Worm (Caenorhabditis elegans) whole organism, young adult: ENCODE measurements around the gene Y53G8AR.8.

Experiments used
- B0035.1 ChIP-seq: sonication (generic microtip); optimal IDR thresholded peaks from 2 replicates; lab custom pipeline; 2016; ENCODE audit warnings: missing genetic modification characterization, mild to moderate bottlenecking, missing compliant biosample characterization, missing genotype, missing genetic modification reagents
- C17E4.6 ChIP-seq: fragments of 200-800 bp; sonication (Bioruptor generic); IDR thresholded peaks from 2 replicates; pipeline ENCODE4 v1.3.6; 2022; ENCODE audit warnings: missing genetic modification reagents, missing genetic modification characterization, missing compliant biosample characterization
- F52B5.7 ChIP-seq: sonication (generic microtip); optimal IDR thresholded peaks from 2 replicates; lab custom pipeline; 2016; ENCODE audit warnings: mild to moderate bottlenecking, missing genetic modification characterization, missing compliant biosample characterization
- T07F8.4 ChIP-seq: sonication (generic microtip); optimal IDR thresholded peaks from 2 replicates; lab custom pipeline; 2016; ENCODE audit warnings: mild to moderate bottlenecking, missing genetic modification characterization, moderate library complexity, missing compliant biosample characterization
- bed-1 ChIP-seq: fragments of 200-800 bp; sonication (Bioruptor generic); IDR thresholded peaks from 2 replicates; pipeline ENCODE4 v1.3.6; 2022; ENCODE audit warnings: missing genetic modification reagents, missing genetic modification characterization, missing compliant biosample characterization
- ceh-79 ChIP-seq: sonication (generic microtip); optimal IDR thresholded peaks from 2 replicates; lab custom pipeline; 2017; ENCODE audit warnings: mild to moderate bottlenecking, missing genetic modification characterization, missing compliant biosample characterization
- ets-4 ChIP-seq: fragments of 200-800 bp; sonication (Bioruptor generic); optimal IDR thresholded peaks from 2 replicates; lab custom pipeline; 2018; ENCODE audit warnings: mild to moderate bottlenecking, missing genetic modification characterization, missing compliant biosample characterization
- hsf-1 ChIP-seq: fragments of 200-800 bp; sonication (Bioruptor generic); IDR thresholded peaks from 2 replicates; pipeline ENCODE4 v1.3.6; 2022; ENCODE audit warnings: missing genetic modification reagents, missing genetic modification characterization, missing compliant biosample characterization
- lin-40 ChIP-seq: sonication (generic microtip); optimal IDR thresholded peaks from 2 replicates; lab custom pipeline; 2016; ENCODE audit warnings: missing genetic modification characterization, mild to moderate bottlenecking, missing compliant biosample characterization, missing genotype, missing genetic modification reagents
- lin-54 ChIP-seq: fragments of 200-800 bp; sonication (Bioruptor generic); optimal IDR thresholded peaks from 2 replicates; lab custom pipeline; 2018; ENCODE audit warnings: mild to moderate bottlenecking, missing genetic modification characterization, missing compliant biosample characterization
- snpc-4 ChIP-seq, 5 experiments: fragments of 150-350 bp in 1 of 5; sonication (generic microtip) in 4 of 5; optimal IDR thresholded peaks; 2 replicates each; lab custom pipeline; 2014 to 2018; ENCODE audit warnings: missing genetic modification characterization in 5 of 5, missing biosample characterization in 3 of 5, antibody characterized with exemption in 2 of 5, mild to moderate bottlenecking in 2 of 5, missing compliant biosample characterization in 2 of 5, missing genotype in 2 of 5, moderate library complexity in 2 of 5, missing genetic modification reagents in 1 of 5
- unc-130 ChIP-seq: sonication (generic microtip); optimal IDR thresholded peaks from 2 replicates; lab custom pipeline; 2016; ENCODE audit warnings: missing genetic modification reagents, missing genetic modification characterization, missing compliant biosample characterization
- xnd-1 ChIP-seq: sonication (generic microtip); optimal IDR thresholded peaks from 2 replicates; lab custom pipeline; 2016; ENCODE audit warnings: missing genotype, missing genetic modification reagents, missing genetic modification characterization, missing compliant biosample characterization
- ztf-26 ChIP-seq: sonication (generic microtip); optimal IDR thresholded peaks from 2 replicates; lab custom pipeline; 2017; ENCODE audit warnings: missing genetic modification characterization, missing compliant biosample characterization

DNA sequence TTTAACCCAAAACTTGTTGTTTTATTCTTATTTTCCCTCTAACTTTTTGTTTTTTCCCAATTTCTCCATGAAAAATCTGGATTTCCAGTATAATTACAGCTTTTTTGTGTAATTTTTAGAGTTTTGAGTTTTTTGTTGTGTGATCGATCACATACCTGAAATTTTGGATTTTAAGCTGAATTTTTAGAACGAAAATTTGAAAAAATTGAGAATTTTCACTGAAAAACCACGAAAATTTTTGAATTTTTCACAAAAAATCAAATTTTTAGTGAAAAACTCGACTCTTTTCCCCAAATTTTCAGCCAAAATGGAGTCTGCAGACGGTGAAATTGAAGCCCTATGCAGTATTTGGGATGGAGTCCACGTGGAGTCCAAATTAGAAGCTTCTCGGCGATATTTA, 3.0 kb upstream of the Y53G8AR.8 start, which contains the start of gene Y53G8AR.5:
- TF ChIP-seq ceh-79 = no peak
- TF ChIP-seq T07F8.4 (tag; lab: Kevin White, UChicago) = no peak
- TF ChIP-seq ztf-26 = no peak
- TF ChIP-seq ets-4 (GFP tag; lab: Kevin White, UChicago) = no peak
- no peak for TF ChIP-seq bed-1 (GFP tag; lab: Robert Waterston, UW)
- TF ChIP-seq lin-40 (tag; lab: Kevin White, UChicago) = no peak
- TF ChIP-seq F52B5.7 (tag; lab: Kevin White, UChicago) = no peak
- no peak for TF ChIP-seq C17E4.6 (GFP tag; lab: Robert Waterston, UW)
- TF ChIP-seq lin-54 (GFP tag; lab: Kevin White, UChicago) = no peak
- TF ChIP-seq unc-130 (GFP tag; lab: Kevin White, UChicago) = no peak
- TF ChIP-seq B0035.1 (tag; lab: Kevin White, UChicago) = no peak
- TF ChIP-seq snpc-4 (GFP tag; optimal IDR thresholded peaks at IDR 0.05; lab: Kevin White, UChicago) = no peak
- no peak for TF ChIP-seq snpc-4 (tag; optimal IDR thresholded peaks at IDR 0.05; lab: Kevin White, UChicago)
- TF ChIP-seq xnd-1 = no peak
- TF ChIP-seq hsf-1 (GFP tag; lab: Robert Waterston, UW) = no peak
